Fruit fly (Drosophila melanogaster) whole organism, embryonic: ENCODE measurements around the gene CCDC53.
A peak's percentile ranks its signal among the peaks of the same experiment; 100 is the strongest.

Experiments
- Aef1 ChIP-seq: fragments of 200-800 bp; sonication (Bioruptor generic); IDR thresholded peaks from 3 replicates; pipeline ENCODE4 v1.3.6; 2022; ENCODE audit warnings: missing biosample characterization, missing genetic modification characterization
- Bgb ChIP-seq: fragments of 200-800 bp; sonication (Bioruptor generic); IDR thresholded peaks from 2 replicates; pipeline ENCODE4 v1.3.6; 2022; ENCODE audit warnings: missing biosample characterization, missing genetic modification characterization; ENCODE audit not compliant: partially characterized antibody
- Blimp-1 ChIP-seq: fragments of 200-800 bp; sonication (Bioruptor generic); optimal IDR thresholded peaks from 3 replicates; lab custom pipeline; 2018; ENCODE audit warnings: missing biosample characterization, missing genetic modification characterization, mild to moderate bottlenecking, moderate library complexity, missing genetic modification reagents
- CG13287 ChIP-seq: fragments of 200-800 bp; sonication (Bioruptor generic); IDR thresholded peaks from 2 replicates; pipeline ENCODE4 v1.3.6; 2022; ENCODE audit warnings: missing biosample characterization, missing genetic modification characterization; ENCODE audit not compliant: partially characterized antibody
- CG15073 ChIP-seq: fragments of 200-800 bp; sonication (Bioruptor generic); optimal IDR thresholded peaks from 2 replicates; lab custom pipeline; 2016; ENCODE audit warnings: missing biosample characterization, missing genetic modification characterization
- CG16813 ChIP-seq: fragments of 200-800 bp; sonication (Bioruptor generic); IDR thresholded peaks from 3 replicates; pipeline ENCODE4 v1.3.6; 2022; ENCODE audit warnings: missing biosample characterization, missing genetic modification characterization; ENCODE audit not compliant: partially characterized antibody
- CG16863 ChIP-seq: fragments of 200-800 bp; sonication (Bioruptor generic); optimal IDR thresholded peaks from 3 replicates; lab custom pipeline; 2016; ENCODE audit warnings: missing biosample characterization, missing genetic modification characterization
- CG1832 ChIP-seq: fragments of 200-800 bp; sonication (Bioruptor generic); optimal IDR thresholded peaks from 2 replicates; lab custom pipeline; 2017; ENCODE audit warnings: missing biosample characterization, mild to moderate bottlenecking, missing genetic modification characterization, inconsistent platforms
- CG34224 ChIP-seq: fragments of 200-800 bp; sonication (Bioruptor generic); IDR thresholded peaks from 3 replicates; pipeline ENCODE4 v1.3.6; 2022; ENCODE audit warnings: missing biosample characterization, missing genetic modification characterization; ENCODE audit not compliant: partially characterized antibody
- CG34422 ChIP-seq: fragments of 200-800 bp; sonication (Bioruptor generic); IDR thresholded peaks from 3 replicates; pipeline ENCODE4 v1.3.6; 2022; ENCODE audit warnings: missing biosample characterization, missing genetic modification characterization
- CG42726 ChIP-seq: fragments of 200-800 bp; sonication (Bioruptor generic); IDR thresholded peaks from 2 replicates; pipeline ENCODE4 v1.3.6; 2022; ENCODE audit warnings: missing biosample characterization, missing genetic modification characterization; ENCODE audit not compliant: partially characterized antibody
- CG4328 ChIP-seq: fragments of 200-800 bp; sonication (Bioruptor generic); optimal IDR thresholded peaks from 3 replicates; lab custom pipeline; 2017; ENCODE audit warnings: missing biosample characterization, missing genetic modification reagents, missing genetic modification characterization
- CG4617 ChIP-seq: fragments of 200-800 bp; sonication (Bioruptor generic); optimal IDR thresholded peaks from 3 replicates; lab custom pipeline; 2016; ENCODE audit warnings: missing biosample characterization, missing genetic modification characterization, borderline replicate concordance
- CG6791 ChIP-seq: fragments of 200-800 bp; sonication (Bioruptor generic); IDR thresholded peaks from 3 replicates; pipeline ENCODE4 v1.3.6; 2022; ENCODE audit warnings: missing biosample characterization, missing genetic modification characterization; ENCODE audit not compliant: partially characterized antibody
- CG7963 ChIP-seq: fragments of 200-800 bp; sonication (Bioruptor generic); IDR thresholded peaks from 3 replicates; pipeline ENCODE4 v1.3.6; 2022; ENCODE audit warnings: missing biosample characterization, missing genetic modification characterization; ENCODE audit not compliant: partially characterized antibody
- CG9215 ChIP-seq: fragments of 200-800 bp; sonication (Bioruptor generic); IDR thresholded peaks from 2 replicates; pipeline ENCODE4 v1.3.6; 2022; ENCODE audit warnings: missing biosample characterization, missing genetic modification characterization
- CG9797 ChIP-seq: fragments of 200-800 bp; sonication (Bioruptor generic); optimal IDR thresholded peaks from 3 replicates; lab custom pipeline; 2018; ENCODE audit warnings: missing biosample characterization, mild to moderate bottlenecking, missing genetic modification characterization
- Doc2 ChIP-seq: fragments of 200-800 bp; sonication (Bioruptor generic); IDR thresholded peaks from 2 replicates; pipeline ENCODE4 v1.3.6; 2022; ENCODE audit warnings: missing biosample characterization, missing genetic modification characterization
- Dp ChIP-seq: fragments of 200-800 bp; sonication (Bioruptor generic); optimal IDR thresholded peaks from 2 replicates; lab custom pipeline; 2018; ENCODE audit warnings: missing biosample characterization, mild to moderate bottlenecking, missing genetic modification characterization, moderate library complexity
- HLH4C ChIP-seq: fragments of 200-800 bp; sonication (Bioruptor generic); IDR thresholded peaks from 3 replicates; pipeline ENCODE4 v1.3.6; 2022; ENCODE audit warnings: missing biosample characterization, missing genetic modification characterization; ENCODE audit not compliant: partially characterized antibody
- Myb ChIP-seq: fragments of 200-800 bp; sonication (Bioruptor generic); optimal IDR thresholded peaks from 2 replicates; lab custom pipeline; 2016; ENCODE audit warnings: missing biosample characterization, missing genetic modification characterization
- Neu2 ChIP-seq: fragments of 200-800 bp; sonication (Bioruptor generic); optimal IDR thresholded peaks from 3 replicates; lab custom pipeline; 2016; ENCODE audit warnings: missing biosample characterization, missing genetic modification characterization, borderline replicate concordance
- Rfx ChIP-seq: fragments of 200-800 bp; sonication (Bioruptor generic); IDR thresholded peaks from 2 replicates; pipeline ENCODE4 v1.3.6; 2022; ENCODE audit warnings: missing biosample characterization, missing genetic modification characterization
- Scr ChIP-seq: fragments of 200-800 bp; sonication (Bioruptor generic); IDR thresholded peaks from 2 replicates; pipeline ENCODE4 v1.3.6; 2022; ENCODE audit warnings: missing biosample characterization, missing genetic modification characterization; ENCODE audit not compliant: partially characterized antibody
- Tbp ChIP-seq: fragments of >200 bp; optimal IDR thresholded peaks from 2 replicates; lab custom pipeline; 2018; ENCODE audit warnings: missing biosample characterization, missing genetic modification characterization
- amos ChIP-seq: fragments of 200-800 bp; sonication (Bioruptor generic); IDR thresholded peaks from 2 replicates; pipeline ENCODE4 v1.3.6; 2022; ENCODE audit warnings: missing biosample characterization, missing genetic modification characterization; ENCODE audit not compliant: partially characterized antibody
- ara ChIP-seq: fragments of 200-800 bp; sonication (Bioruptor generic); IDR thresholded peaks from 2 replicates; pipeline ENCODE4 v1.3.6; 2022; ENCODE audit warnings: missing biosample characterization, missing genetic modification characterization
- bbx ChIP-seq: fragments of 200-800 bp; sonication (Bioruptor generic); IDR thresholded peaks from 2 replicates; pipeline ENCODE4 v1.3.6; 2022; ENCODE audit warnings: missing biosample characterization, missing genetic modification characterization; ENCODE audit not compliant: partially characterized antibody
- chinmo ChIP-seq: fragments of 200-800 bp; sonication (Bioruptor generic); IDR thresholded peaks from 4 replicates; pipeline ENCODE4 v1.3.6; 2022; ENCODE audit warnings: missing biosample characterization, missing genetic modification characterization; ENCODE audit not compliant: partially characterized antibody
- dati ChIP-seq: fragments of 200-800 bp; sonication (Bioruptor generic); IDR thresholded peaks from 2 replicates; pipeline ENCODE4 v1.3.6; 2022; ENCODE audit warnings: missing biosample characterization, missing genetic modification characterization
- ftz-f1 ChIP-seq: fragments of 200-800 bp; sonication (Bioruptor generic); optimal IDR thresholded peaks from 2 replicates; lab custom pipeline; 2016; ENCODE audit warnings: missing biosample characterization, missing genetic modification characterization
- hbn ChIP-seq: fragments of 200-800 bp; sonication (Bioruptor generic); IDR thresholded peaks from 2 replicates; pipeline ENCODE4 v1.3.6; 2022; ENCODE audit warnings: missing biosample characterization, missing genetic modification characterization; ENCODE audit not compliant: partially characterized antibody
- ind ChIP-seq: fragments of 200-800 bp; sonication (Bioruptor generic); optimal IDR thresholded peaks from 3 replicates; lab custom pipeline; 2016; ENCODE audit warnings: missing biosample characterization, missing genetic modification characterization
- jing ChIP-seq: fragments of 200-800 bp; sonication (Bioruptor generic); optimal IDR thresholded peaks from 2 replicates; lab custom pipeline; 2018; ENCODE audit warnings: missing biosample characterization, mild to moderate bottlenecking, missing genetic modification characterization
- mld ChIP-seq: fragments of 200-800 bp; sonication (Bioruptor generic); IDR thresholded peaks from 3 replicates; pipeline ENCODE4 v1.3.6; 2022; ENCODE audit warnings: missing biosample characterization, missing genetic modification characterization; ENCODE audit not compliant: partially characterized antibody
- nerfin-2 ChIP-seq: fragments of 200-800 bp; sonication (Bioruptor generic); IDR thresholded peaks from 2 replicates; pipeline ENCODE4 v1.3.6; 2022; ENCODE audit warnings: missing biosample characterization, missing genetic modification characterization; ENCODE audit not compliant: partially characterized antibody
- pzg ChIP-seq: fragments of 200-800 bp; sonication (Bioruptor generic); optimal IDR thresholded peaks from 3 replicates; lab custom pipeline; 2018; ENCODE audit warnings: missing biosample characterization, mild to moderate bottlenecking, missing genetic modification characterization, moderate library complexity
- sna ChIP-seq: fragments of 200-800 bp; sonication (Bioruptor generic); IDR thresholded peaks from 2 replicates; pipeline ENCODE4 v1.3.6; 2022; ENCODE audit warnings: missing biosample characterization, missing genetic modification characterization; ENCODE audit not compliant: partially characterized antibody
- stwl ChIP-seq: fragments of 200-800 bp; sonication (Bioruptor generic); optimal IDR thresholded peaks from 3 replicates; lab custom pipeline; 2018; ENCODE audit warnings: missing biosample characterization, mild to moderate bottlenecking, missing genetic modification characterization, moderate library complexity
- unc-4 ChIP-seq: fragments of 200-800 bp; sonication (Bioruptor generic); IDR thresholded peaks from 2 replicates; pipeline ENCODE4 v1.3.6; 2022; ENCODE audit warnings: missing biosample characterization, missing genetic modification characterization; ENCODE audit not compliant: partially characterized antibody
- vnd ChIP-seq: fragments of 200-800 bp; sonication (Bioruptor generic); IDR thresholded peaks from 3 replicates; pipeline ENCODE4 v1.3.6; 2022; ENCODE audit warnings: missing biosample characterization, missing genetic modification characterization; ENCODE audit not compliant: partially characterized antibody
- zen2 ChIP-seq: fragments of 200-800 bp; sonication (Bioruptor generic); IDR thresholded peaks from 3 replicates; pipeline ENCODE4 v1.3.6; 2022; ENCODE audit warnings: missing biosample characterization, missing genetic modification characterization; ENCODE audit not compliant: partially characterized antibody

Gene CCDC53

dm6 chr2L:8043282-8043668 is 2.4 kb downstream of the CCDC53 start, which contains the start of gene Megf8 (continued):
- TF ChIP-seq Aef1 (GFP tag; lab: Robert Waterston, UW) (no peak), Rfx (0 out of 2 replicates have a peak, but pooled peaks have one; percentile 23), Scr (GFP tag; lab: Robert Waterston, UW) (peak; percentile 12; the same call in 1 of the 2 replicates), CG1832 (no peak), CG16863 (GFP tag; lab: Kevin White, UChicago) (no peak), Tbp (no peak), CG4328 (no peak), vnd (GFP tag; lab: Robert Waterston, UW) (peak; percentile 16), CG4617 (GFP tag; lab: Kevin White, UChicago) (peak; percentile 35), Bgb (GFP tag; lab: Robert Waterston, UW) (peak; percentile 77), HLH4C (GFP tag; lab: Robert Waterston, UW) (peak; percentile 75), Neu2 (GFP tag; lab: Kevin White, UChicago) (no peak), ind (no peak), ara (GFP tag; lab: Robert Waterston, UW) (no peak), Blimp-1 (GFP tag; lab: Kevin White, UChicago) (peak; percentile 100), Dp (GFP tag; lab: Kevin White, UChicago) (peak; percentile 26), zen2 (peak; percentile 84), unc-4 (GFP tag; lab: Robert Waterston, UW) (peak; percentile 53; the same call in 1 of the 2 replicates), CG9215 (GFP tag; lab: Robert Waterston, UW) (peak; percentile 85), pzg (peak; percentile 28), ftz-f1 (no peak), mld (peak; percentile 47; the same call in 1 of the 3 replicates), sna (GFP tag; lab: Robert Waterston, UW) (peak; percentile 55), stwl (peak; percentile 51), chinmo (peak; percentile 92), CG6791 (GFP tag; lab: Robert Waterston, UW) (peak; percentile 74), CG7963 (GFP tag; lab: Robert Waterston, UW) (peak; percentile 83; the same call in 2 of the 3 replicates), jing (no peak), CG42726 (GFP tag; lab: Robert Waterston, UW) (peak; percentile 21; the same call in 1 of the 2 replicates), bbx (GFP tag; lab: Robert Waterston, UW) (peak; percentile 82), CG34224 (peak; percentile 84), CG15073 (GFP tag; lab: Kevin White, UChicago) (no peak), CG13287 (peak; percentile 60), CG9797 (peak; percentile 43), hbn (peak; percentile 55), amos (GFP tag; lab: Robert Waterston, UW) (peak; percentile 61; the same call in 1 of the 2 replicates), dati (GFP tag; lab: Robert Waterston, UW) (no peak), nerfin-2 (GFP tag; lab: Robert Waterston, UW) (peak; percentile 75), Doc2 (no peak), CG16813 (peak; percentile 5; the same call in 2 of the 3 replicates), CG34422 (GFP tag; lab: Robert Waterston, UW) (0 out of 3 replicates have a peak, but pooled peaks have one; percentile 8), Myb (GFP tag; lab: Kevin White, UChicago) (peak; percentile 81)
